Worm (Caenorhabditis elegans): Measurements from ENCODE around the gene Y51H4A.6.

Y51H4A.6 gene

ce11 chrIV:16578449-16578848 is 45.0 kb downstream of the Y51H4A.6 start, which contains the start of gene Y51H4A.8:
Gene Y51H4A.8, minus strand, starts transcription at chrIV:16578549.
- TF ChIP-seq F13C5.2 (tag; optimal IDR thresholded peaks at IDR 0.05): no peak
- no peak for TF ChIP-seq B0310.2 (tag; optimal IDR thresholded peaks at IDR 0.05)
